Fruit fly (Drosophila melanogaster) whole organism, pupa: ENCODE measurements around the gene Chd1.

Experiments used
- CG10348 ChIP-seq: fragments of 200-800 bp; sonication (Bioruptor generic); IDR thresholded peaks from 2 replicates; pipeline ENCODE4 v1.3.6; 2022; ENCODE audit warnings: missing biosample characterization, missing genetic modification characterization
- CG12605 ChIP-seq: fragments of 200-800 bp; sonication (Bioruptor generic); IDR thresholded peaks from 2 replicates; pipeline ENCODE4 v1.3.6; 2022; ENCODE audit warnings: missing biosample characterization, missing genetic modification characterization
- CG13204 ChIP-seq: fragments of 200-800 bp; sonication (Bioruptor generic); optimal IDR thresholded peaks from 2 replicates; lab custom pipeline; 2018; ENCODE audit warnings: missing biosample characterization, mild to moderate bottlenecking, missing genetic modification characterization, moderate library complexity
- CG14655 ChIP-seq: fragments of 200-800 bp; sonication (Bioruptor generic); optimal IDR thresholded peaks from 3 replicates; lab custom pipeline; 2017; ENCODE audit warnings: mild to moderate bottlenecking, missing biosample characterization, missing genetic modification reagents, missing genetic modification characterization
- CG15710 ChIP-seq: fragments of 200-800 bp; sonication (Bioruptor generic); optimal IDR thresholded peaks from 2 replicates; lab custom pipeline; 2018; ENCODE audit warnings: missing biosample characterization, mild to moderate bottlenecking, missing genetic modification characterization, moderate library complexity
- CG17806 ChIP-seq: fragments of 200-800 bp; sonication (Bioruptor generic); optimal IDR thresholded peaks from 2 replicates; lab custom pipeline; 2018; ENCODE audit warnings: missing biosample characterization, mild to moderate bottlenecking, missing genetic modification characterization, moderate library complexity
- CG32121 ChIP-seq: fragments of 200-800 bp; sonication (Bioruptor generic); IDR thresholded peaks from 2 replicates; pipeline ENCODE4 v1.3.6; 2022; ENCODE audit warnings: missing biosample characterization, missing genetic modification characterization
- CG34367 ChIP-seq: fragments of 200-800 bp; sonication (Bioruptor generic); optimal IDR thresholded peaks from 2 replicates; lab custom pipeline; 2018; ENCODE audit warnings: missing biosample characterization, mild to moderate bottlenecking, missing genetic modification characterization
- CG4496 ChIP-seq: fragments of 200-800 bp; sonication (Bioruptor generic); IDR thresholded peaks from 3 replicates; pipeline ENCODE4 v1.3.6; 2022; ENCODE audit warnings: missing biosample characterization, missing genetic modification characterization
- CG8159 ChIP-seq: fragments of 200-800 bp; sonication (Bioruptor generic); optimal IDR thresholded peaks from 3 replicates; lab custom pipeline; 2018; ENCODE audit warnings: missing biosample characterization, mild to moderate bottlenecking, missing genetic modification characterization, moderate library complexity
- CG8301 ChIP-seq: fragments of 200-800 bp; sonication (Bioruptor generic); optimal IDR thresholded peaks from 2 replicates; lab custom pipeline; 2018; ENCODE audit warnings: missing biosample characterization, mild to moderate bottlenecking, missing genetic modification characterization
- CG9948 ChIP-seq: fragments of 200-800 bp; sonication (Bioruptor generic); optimal IDR thresholded peaks from 2 replicates; lab custom pipeline; 2018; ENCODE audit warnings: missing biosample characterization, mild to moderate bottlenecking, missing genetic modification characterization, moderate library complexity
- D1 ChIP-seq: fragments of 200-800 bp; sonication (Bioruptor generic); optimal IDR thresholded peaks from 2 replicates; lab custom pipeline; 2018; ENCODE audit warnings: missing biosample characterization, mild to moderate bottlenecking, missing genetic modification characterization, moderate library complexity
- EcR ChIP-seq: fragments of 200-800 bp; sonication (Bioruptor generic); optimal IDR thresholded peaks from 3 replicates; lab custom pipeline; 2019; ENCODE audit warnings: missing biosample characterization, missing genetic modification characterization, mild to moderate bottlenecking, moderate library complexity, missing genetic modification reagents
- Ets98B ChIP-seq: fragments of 200-800 bp; sonication (Bioruptor generic); IDR thresholded peaks from 2 replicates; pipeline ENCODE4 v1.3.6; 2022; ENCODE audit warnings: missing biosample characterization, missing genetic modification characterization
- Pif1A ChIP-seq: fragments of 200-800 bp; sonication (Bioruptor generic); optimal IDR thresholded peaks from 3 replicates; lab custom pipeline; 2016; ENCODE audit warnings: missing biosample characterization, missing genetic modification characterization
- Pif1B ChIP-seq: fragments of 200-800 bp; sonication (Bioruptor generic); optimal IDR thresholded peaks from 3 replicates; lab custom pipeline; 2016; ENCODE audit warnings: missing biosample characterization, missing genetic modification characterization
- Snoo ChIP-seq: fragments of 200-800 bp; sonication (Bioruptor generic); optimal IDR thresholded peaks from 3 replicates; lab custom pipeline; 2017; ENCODE audit warnings: missing biosample characterization, mild to moderate bottlenecking, missing genetic modification characterization, inconsistent platforms
- fd96Ca ChIP-seq: fragments of 200-800 bp; sonication (Bioruptor generic); IDR thresholded peaks from 3 replicates; pipeline ENCODE4 v1.3.6; 2022; ENCODE audit warnings: missing biosample characterization, missing genetic modification characterization
- gl ChIP-seq: fragments of 200-800 bp; sonication (Bioruptor generic); optimal IDR thresholded peaks from 2 replicates; lab custom pipeline; 2018; ENCODE audit warnings: missing biosample characterization, mild to moderate bottlenecking, missing genetic modification characterization
- rn ChIP-seq: fragments of 200-800 bp; sonication (Bioruptor generic); IDR thresholded peaks from 2 replicates; pipeline ENCODE4 v1.3.6; 2022; ENCODE audit warnings: missing biosample characterization, missing genetic modification characterization

The Chd1 gene

dm6 chr2L:2966917-2967316 is 20.6 kb downstream of the Chd1 start:
- TF ChIP-seq Pif1A (GFP tag; lab: Kevin White, UChicago) = no peak
- no peak for TF ChIP-seq CG4496
- no peak for TF ChIP-seq Pif1B (GFP tag; lab: Kevin White, UChicago)
- TF ChIP-seq CG8301 = no peak
- TF ChIP-seq CG15710 = no peak

DNA sequence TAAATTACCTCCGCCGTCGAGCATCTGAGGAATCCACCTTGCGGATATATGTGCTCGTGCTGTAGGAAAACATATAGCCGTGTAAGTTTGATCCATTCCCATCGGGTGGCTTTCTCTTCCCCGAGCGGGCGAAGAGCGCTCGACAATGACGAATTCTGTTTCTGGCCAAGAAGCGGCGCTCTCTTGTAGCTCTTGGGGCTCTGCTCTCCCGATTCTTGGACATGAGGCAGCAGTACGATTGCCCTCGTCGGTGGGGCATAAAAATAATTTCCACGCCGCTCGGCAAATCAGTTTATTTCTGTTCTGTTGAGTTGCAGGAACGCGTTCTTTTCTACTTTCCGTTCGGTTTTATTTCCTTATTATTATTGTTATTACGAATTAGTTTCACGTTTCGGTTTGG is 28.7 kb downstream of the Chd1 start:
- no peak for TF ChIP-seq Snoo (tag; lab: Kevin White, UChicago)
- TF ChIP-seq rn = no peak
- no peak for TF ChIP-seq CG17806
- TF ChIP-seq Ets98B (GFP tag; lab: Robert Waterston, UW) = no peak
- TF ChIP-seq CG12605 (GFP tag; lab: Robert Waterston, UW) = no peak
- no peak for TF ChIP-seq CG34367 (tag; lab: Kevin White, UChicago)
- TF ChIP-seq, all 21 proteins: peak for 0

- TF ChIP-seq CG14655 (GFP tag; lab: Kevin White, UChicago) (peak; percentile 92), Snoo (tag; lab: Kevin White, UChicago) (peak; percentile 94), CG17806 (peak; percentile 84), CG12605 (GFP tag; lab: Robert Waterston, UW) (peak; percentile 54), CG15710 (peak; percentile 91), EcR (GFP tag; lab: Kevin White, UChicago) (no peak), CG8301 (peak; percentile 80), CG4496 (peak; percentile 86), CG13204 (GFP tag; lab: Kevin White, UChicago) (peak; percentile 48), Pif1B (GFP tag; lab: Kevin White, UChicago) (peak; percentile 82), CG8159 (peak; percentile 93), CG9948 (tag; lab: Kevin White, UChicago) (peak; percentile 87), rn (peak; percentile 77), D1 (tag; lab: Kevin White, UChicago) (peak; percentile 34), Pif1A (GFP tag; lab: Kevin White, UChicago) (peak; percentile 89), Ets98B (GFP tag; lab: Robert Waterston, UW) (peak; percentile 80), gl (tag; lab: Kevin White, UChicago) (peak; percentile 14), CG32121 (peak; percentile 83), CG10348 (GFP tag; lab: Robert Waterston, UW) (peak; percentile 77), CG34367 (tag; lab: Kevin White, UChicago) (peak; percentile 74), fd96Ca (peak; percentile 85)
Observed at dm6 chr2L:2957547-2958174, 29.9 kb downstream of the Chd1 start.

- TF ChIP-seq CG13204 (GFP tag; lab: Kevin White, UChicago) (no peak), CG8301 (no peak), gl (tag; lab: Kevin White, UChicago) (no peak), CG17806 (no peak), fd96Ca (no peak), Pif1A (GFP tag; lab: Kevin White, UChicago) (no peak), CG14655 (GFP tag; lab: Kevin White, UChicago) (no peak), Ets98B (GFP tag; lab: Robert Waterston, UW) (no peak)
Observed at dm6 chr2L:2956992-2957391, 30.5 kb downstream of the Chd1 start.

- TF ChIP-seq CG34367 (tag; lab: Kevin White, UChicago) (peak; percentile 57), CG4496 (no peak), Pif1B (GFP tag; lab: Kevin White, UChicago) (no peak), CG17806 (peak; percentile 52), CG13204 (GFP tag; lab: Kevin White, UChicago) (no peak), CG8301 (peak; percentile 65), CG15710 (peak; percentile 62), CG8159 (peak; percentile 74), gl (tag; lab: Kevin White, UChicago) (no peak), CG14655 (GFP tag; lab: Kevin White, UChicago) (peak; percentile 77), CG32121 (no peak), D1 (tag; lab: Kevin White, UChicago) (peak; percentile 1), Ets98B (GFP tag; lab: Robert Waterston, UW) (no peak), fd96Ca (0 out of 3 replicates have a peak, but pooled peaks have one; percentile 28), Pif1A (GFP tag; lab: Kevin White, UChicago) (peak; percentile 56), CG9948 (tag; lab: Kevin White, UChicago) (peak; percentile 67)
Observed at dm6 chr2L:2956358-2956757, 31.2 kb downstream of the Chd1 start.

DNA sequence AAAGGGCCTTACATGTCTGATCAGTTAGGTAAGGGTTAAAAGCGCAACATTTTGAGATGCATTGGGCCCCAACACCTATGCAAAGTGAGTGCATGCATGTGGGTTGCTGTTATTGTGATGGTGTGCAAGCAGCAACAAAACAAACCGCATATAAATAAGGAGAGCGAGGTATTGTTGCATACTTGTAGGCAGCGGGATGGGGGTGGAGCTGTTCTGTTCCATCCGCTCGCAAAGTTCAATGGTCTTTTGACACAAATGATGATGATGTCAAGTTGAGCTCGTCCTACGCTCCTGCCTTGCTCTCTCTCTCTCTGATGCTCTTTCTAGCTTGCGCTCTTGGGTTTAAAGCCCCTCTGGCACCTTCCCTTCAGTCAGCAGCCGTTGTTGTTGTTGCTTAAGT is 31.9 kb downstream of the Chd1 start:
- TF ChIP-seq Ets98B (GFP tag; lab: Robert Waterston, UW) = no peak
- TF ChIP-seq D1 (tag; lab: Kevin White, UChicago) = no peak
- TF ChIP-seq Pif1A (GFP tag; lab: Kevin White, UChicago) = no peak
- TF ChIP-seq CG32121 = no peak
- no peak for TF ChIP-seq CG14655 (GFP tag; lab: Kevin White, UChicago)
- peak; percentile 97 for TF ChIP-seq EcR (GFP tag; lab: Kevin White, UChicago)
- peak; percentile 38; the same call in 1 of the 3 replicates for TF ChIP-seq fd96Ca
- peak; percentile 18 for TF ChIP-seq CG13204 (GFP tag; lab: Kevin White, UChicago)
- TF ChIP-seq Snoo (tag; lab: Kevin White, UChicago) = peak; percentile 19
- TF ChIP-seq CG8301 = no peak
- no peak for TF ChIP-seq Pif1B (GFP tag; lab: Kevin White, UChicago)
- peak; percentile 66; the same call in 2 of the 3 replicates for TF ChIP-seq CG4496
- no peak for TF ChIP-seq CG34367 (tag; lab: Kevin White, UChicago)
- TF ChIP-seq CG10348 (GFP tag; lab: Robert Waterston, UW) = no peak
- no peak for TF ChIP-seq gl (tag; lab: Kevin White, UChicago)
